Fruit fly (Drosophila melanogaster): ENCODE measurements around the gene CG1571.

CG1571 gene

dm6 chrX:8080174-8080573 is 4.5 kb downstream of the CG1571 start:
- TF ChIP-seq lola (GFP tag; optimal IDR thresholded peaks at IDR 0.05) (no peak), psq (GFP tag; optimal IDR thresholded peaks at IDR 0.05) (peak; percentile 8), h (GFP tag; optimal IDR thresholded peaks at IDR 0.05) (peak; percentile 0), Mio (GFP tag; optimal IDR thresholded peaks at IDR 0.05) (no peak), foxo (GFP tag; optimal IDR thresholded peaks at IDR 0.05) (peak in 1 of 2 experiments; percentile 30), dmrt93B (GFP tag; optimal IDR thresholded peaks at IDR 0.05) (no peak), Dfd (GFP tag; optimal IDR thresholded peaks at IDR 0.05) (no peak)

dm6 chrX:8081427-8082185 is 5.9 kb downstream of the CG1571 start, which contains the start of gene Ldsdh1:
Gene Ldsdh1, minus strand, starts transcription at chrX:8081605.
- TF ChIP-seq Abd-B (GFP tag; optimal IDR thresholded peaks at IDR 0.05): no peak
- TF ChIP-seq jim (GFP tag; optimal IDR thresholded peaks at IDR 0.05): no peak
- no peak for TF ChIP-seq brk (GFP tag; optimal IDR thresholded peaks at IDR 0.05)
- no peak for TF ChIP-seq CrebA (GFP tag; optimal IDR thresholded peaks at IDR 0.05; ENCODE audit: borderline replicate concordance)
- TF ChIP-seq Sp1 (GFP tag; optimal IDR thresholded peaks at IDR 0.05): no peak
- no peak for TF ChIP-seq N (GFP tag; optimal IDR thresholded peaks at IDR 0.05)
- no peak for TF ChIP-seq Hr78 (GFP tag; optimal IDR thresholded peaks at IDR 0.05)
- TF ChIP-seq ey (GFP tag; optimal IDR thresholded peaks at IDR 0.05): no peak
- TF ChIP-seq Hr83 (GFP tag; optimal IDR thresholded peaks at IDR 0.05; ENCODE audit: poor library complexity, severe bottlenecking): no peak
- TF ChIP-seq Vsx2 (GFP tag; optimal IDR thresholded peaks at IDR 0.05; ENCODE audit: partially characterized antibody): no peak
- TF ChIP-seq foxo (GFP tag; optimal IDR thresholded peaks at IDR 0.05): no peak
- TF ChIP-seq dmrt93B (GFP tag; optimal IDR thresholded peaks at IDR 0.05): no peak
- no peak for TF ChIP-seq dl (GFP tag; optimal IDR thresholded peaks at IDR 0.05; ENCODE audit: insufficient read depth in 1 of 2, partially characterized antibody in 2 of 2)
- no peak for TF ChIP-seq Rel (GFP tag; optimal IDR thresholded peaks at IDR 0.05)
- TF ChIP-seq Rel (tag; optimal IDR thresholded peaks at IDR 0.05): no peak
- TF ChIP-seq sage (GFP tag; optimal IDR thresholded peaks at IDR 0.05): no peak
- TF ChIP-seq dsf (GFP tag; optimal IDR thresholded peaks at IDR 0.05; ENCODE audit: borderline replicate concordance): no peak
- TF ChIP-seq rgr (GFP tag; optimal IDR thresholded peaks at IDR 0.05): no peak
- TF ChIP-seq h (GFP tag; optimal IDR thresholded peaks at IDR 0.05): no peak
- TF ChIP-seq usp (GFP tag; optimal IDR thresholded peaks at IDR 0.05): no peak
- no peak for TF ChIP-seq pan (optimal IDR thresholded peaks at IDR 0.05)

dm6 chrX:8087113-8087512 is 11.4 kb downstream of the CG1571 start, which contains the start of gene CG2256:
Gene CG2256, minus strand, starts transcription at chrX:8087213.
- TF ChIP-seq dl (GFP tag; optimal IDR thresholded peaks at IDR 0.05; ENCODE audit: insufficient read depth in 1 of 2, partially characterized antibody in 2 of 2): no peak
- TF ChIP-seq sv (GFP tag; optimal IDR thresholded peaks at IDR 0.05): no peak
- no peak for TF ChIP-seq dmrt93B (GFP tag; optimal IDR thresholded peaks at IDR 0.05)
- TF ChIP-seq fru (GFP tag; optimal IDR thresholded peaks at IDR 0.05): no peak

- TF ChIP-seq CG9705 (GFP tag; optimal IDR thresholded peaks at IDR 0.05): peak; percentile 32
- TF ChIP-seq Sp1 (GFP tag; optimal IDR thresholded peaks at IDR 0.05): peak; percentile 92
- peak; percentile 88 for TF ChIP-seq Rel (GFP tag; optimal IDR thresholded peaks at IDR 0.05)
- TF ChIP-seq Rel (tag; optimal IDR thresholded peaks at IDR 0.05): peak; percentile 83
- peak; percentile 66 for TF ChIP-seq Dif (GFP tag; optimal IDR thresholded peaks at IDR 0.05; ENCODE audit: partially characterized antibody)
- TF ChIP-seq psq (GFP tag; optimal IDR thresholded peaks at IDR 0.05): peak; percentile 93
- peak; percentile 88 for TF ChIP-seq dmrt93B (GFP tag; optimal IDR thresholded peaks at IDR 0.05)
- peak; percentile 11 for TF ChIP-seq Hr83 (GFP tag; optimal IDR thresholded peaks at IDR 0.05; ENCODE audit: poor library complexity, severe bottlenecking)
- peak; percentile 95 for TF ChIP-seq ey (GFP tag; optimal IDR thresholded peaks at IDR 0.05)
- peak; percentile 17 for TF ChIP-seq Vsx2 (GFP tag; optimal IDR thresholded peaks at IDR 0.05; ENCODE audit: partially characterized antibody)
- TF ChIP-seq jim (GFP tag; optimal IDR thresholded peaks at IDR 0.05): no peak
- peak; percentile 78 for TF ChIP-seq tai (GFP tag; optimal IDR thresholded peaks at IDR 0.05)
- peak; percentile 99 for TF ChIP-seq fru (GFP tag; optimal IDR thresholded peaks at IDR 0.05)
- no peak for TF ChIP-seq Myc (optimal IDR thresholded peaks at IDR 0.05)
- TF ChIP-seq Jra (GFP tag; optimal IDR thresholded peaks at IDR 0.05): peak; percentile 67
- TF ChIP-seq sv (GFP tag; optimal IDR thresholded peaks at IDR 0.05): peak; percentile 98
- peak; percentile 96 for TF ChIP-seq OdsH (GFP tag; optimal IDR thresholded peaks at IDR 0.05)
- peak; percentile 20 for TF ChIP-seq dsf (GFP tag; optimal IDR thresholded peaks at IDR 0.05; ENCODE audit: borderline replicate concordance)
- TF ChIP-seq Mio (GFP tag; optimal IDR thresholded peaks at IDR 0.05): no peak
- peak; percentile 94 for TF ChIP-seq sage (GFP tag; optimal IDR thresholded peaks at IDR 0.05)
- peak; percentile 97 for TF ChIP-seq h (GFP tag; optimal IDR thresholded peaks at IDR 0.05)
- TF ChIP-seq woc (GFP tag; optimal IDR thresholded peaks at IDR 0.05): peak; percentile 91
- TF ChIP-seq Abd-B (GFP tag; optimal IDR thresholded peaks at IDR 0.05): no peak
- TF ChIP-seq rgr (GFP tag; optimal IDR thresholded peaks at IDR 0.05): peak; percentile 96
- TF ChIP-seq Hr78 (GFP tag; optimal IDR thresholded peaks at IDR 0.05): no peak
- TF ChIP-seq lola (GFP tag; optimal IDR thresholded peaks at IDR 0.05): no peak
- peak; percentile 56 for TF ChIP-seq GATAd (GFP tag; optimal IDR thresholded peaks at IDR 0.05)
- TF ChIP-seq CrebA (GFP tag; optimal IDR thresholded peaks at IDR 0.05; ENCODE audit: borderline replicate concordance): no peak
- peak; percentile 75 for TF ChIP-seq CG32264 (GFP tag; optimal IDR thresholded peaks at IDR 0.05)
- TF ChIP-seq foxo (GFP tag; optimal IDR thresholded peaks at IDR 0.05): peak; percentile 31 to 97
- no peak for TF ChIP-seq dl (GFP tag; optimal IDR thresholded peaks at IDR 0.05; ENCODE audit: insufficient read depth in 1 of 2, partially characterized antibody in 2 of 2)
- no peak for TF ChIP-seq usp (GFP tag; optimal IDR thresholded peaks at IDR 0.05)
- TF ChIP-seq Dfd (GFP tag; optimal IDR thresholded peaks at IDR 0.05): peak; percentile 34
- TF ChIP-seq br (GFP tag; optimal IDR thresholded peaks at IDR 0.05): peak; percentile 93
- TF ChIP-seq pan (optimal IDR thresholded peaks at IDR 0.05): no peak
- TF ChIP-seq N (GFP tag; optimal IDR thresholded peaks at IDR 0.05): no peak
These were observed 15.4 kb downstream of the CG1571 start for dm6 chrX:8091017-8091620.

Data from whole organism, wandering third instar larva.